Worm (Caenorhabditis elegans) whole organism, L1 larva: ENCODE data around the gene jun-1.

ENCODE experiments used
- C16A3.4 ChIP-seq: fragments of 150-350 bp; optimal IDR thresholded peaks from 2 replicates; lab custom pipeline; 2014; ENCODE audit warnings: missing biosample characterization, missing genetic modification characterization
- C34B4.2 ChIP-seq: sonication (generic microtip); optimal IDR thresholded peaks from 2 replicates; lab custom pipeline; 2017; ENCODE audit warnings: mild to moderate bottlenecking, missing genetic modification characterization, missing compliant biosample characterization
- F16B12.6 ChIP-seq: fragments of 150-350 bp; optimal IDR thresholded peaks from 2 replicates; lab custom pipeline; 2014; ENCODE audit warnings: missing biosample characterization, missing genetic modification characterization
- Y116A8C.19 ChIP-seq: sonication (generic microtip); optimal IDR thresholded peaks from 2 replicates; lab custom pipeline; 2016; ENCODE audit warnings: missing compliant biosample characterization, missing genetic modification characterization, borderline replicate concordance
- aha-1 ChIP-seq: fragments of 150-350 bp; optimal IDR thresholded peaks from 2 replicates; lab custom pipeline; 2014; ENCODE audit warnings: missing biosample characterization, missing genetic modification characterization
- aly-2 ChIP-seq: fragments of 150-350 bp; optimal IDR thresholded peaks from 2 replicates; lab custom pipeline; 2014; ENCODE audit warnings: missing biosample characterization, missing genetic modification characterization
- ama-1 ChIP-seq: fragments of 150-350 bp; optimal IDR thresholded peaks from 2 replicates; lab custom pipeline; 2014
- blmp-1 ChIP-seq: fragments of 150-350 bp; optimal IDR thresholded peaks from 2 replicates; lab custom pipeline; 2014; ENCODE audit warnings: missing biosample characterization, missing genetic modification characterization
- ceh-63 ChIP-seq: fragments of 200-800 bp; sonication (Bioruptor generic); optimal IDR thresholded peaks from 2 replicates; lab custom pipeline; 2018; ENCODE audit warnings: mild to moderate bottlenecking, missing genetic modification characterization, missing compliant biosample characterization
- ceh-8 ChIP-seq: fragments of 200-800 bp; sonication (Bioruptor generic); optimal IDR thresholded peaks from 2 replicates; lab custom pipeline; 2018; ENCODE audit warnings: mild to moderate bottlenecking, missing genetic modification characterization, moderate library complexity, missing compliant biosample characterization
- ceh-82 ChIP-seq, 3 experiments: fragments of 150-350 bp in 1 of 3; sonication (generic microtip) in 2 of 3; optimal IDR thresholded peaks; 2 replicates each; lab custom pipeline; 2014 to 2017; ENCODE audit warnings: missing biosample characterization in 3 of 3, missing genetic modification characterization in 3 of 3
- ceh-90 ChIP-seq: sonication (generic microtip); optimal IDR thresholded peaks from 2 replicates; lab custom pipeline; 2016; ENCODE audit warnings: missing genetic modification characterization, missing compliant biosample characterization
- ces-1 ChIP-seq: fragments of 150-350 bp; optimal IDR thresholded peaks from 2 replicates; lab custom pipeline; 2014; ENCODE audit warnings: missing biosample characterization, missing genetic modification reagents, missing genetic modification characterization
- dsc-1 ChIP-seq: sonication (generic microtip); optimal IDR thresholded peaks from 2 replicates; lab custom pipeline; 2016; ENCODE audit warnings: mild to moderate bottlenecking, missing genetic modification characterization, missing compliant biosample characterization
- efl-3 ChIP-seq: fragments of 200-800 bp; sonication (Bioruptor generic); optimal IDR thresholded peaks from 2 replicates; lab custom pipeline; 2018; ENCODE audit warnings: mild to moderate bottlenecking, missing genetic modification characterization, missing compliant biosample characterization
- egl-13 ChIP-seq: sonication (generic microtip); optimal IDR thresholded peaks from 2 replicates; lab custom pipeline; 2016; ENCODE audit warnings: missing genotype, missing genetic modification reagents, missing genetic modification characterization, missing compliant biosample characterization
- fkh-10 ChIP-seq: sonication (generic microtip); optimal IDR thresholded peaks from 2 replicates; lab custom pipeline; 2017; ENCODE audit warnings: missing biosample characterization, missing genetic modification reagents, missing genetic modification characterization
- fkh-4 ChIP-seq: sonication (generic microtip); optimal IDR thresholded peaks from 2 replicates; lab custom pipeline; 2016; ENCODE audit warnings: missing compliant biosample characterization, missing genetic modification characterization, borderline replicate concordance
- grh-1 ChIP-seq: fragments of 200-800 bp; sonication (Bioruptor generic); IDR thresholded peaks from 2 replicates; pipeline ENCODE4 v1.3.6; 2022; ENCODE audit warnings: missing genetic modification reagents, missing genetic modification characterization, missing compliant biosample characterization
- hlh-4 ChIP-seq: sonication (generic microtip); optimal IDR thresholded peaks from 2 replicates; lab custom pipeline; 2016; ENCODE audit warnings: mild to moderate bottlenecking, missing genetic modification characterization, missing compliant biosample characterization
- irx-1 ChIP-seq: sonication (generic microtip); optimal IDR thresholded peaks from 2 replicates; lab custom pipeline; 2016; ENCODE audit warnings: missing genetic modification characterization, missing compliant biosample characterization
- jun-1 ChIP-seq: fragments of 150-350 bp; optimal IDR thresholded peaks from 2 replicates; lab custom pipeline; 2014; ENCODE audit warnings: missing biosample characterization, missing genetic modification reagents, missing genetic modification characterization
- lin-13 ChIP-seq: fragments of 150-350 bp; optimal IDR thresholded peaks from 2 replicates; lab custom pipeline; 2014; ENCODE audit warnings: missing biosample characterization, missing genetic modification reagents, missing genetic modification characterization
- lin-14 ChIP-seq: fragments of 200-800 bp; sonication (Bioruptor generic); optimal IDR thresholded peaks from 2 replicates; lab custom pipeline; 2018; ENCODE audit warnings: mild to moderate bottlenecking, missing genetic modification characterization, moderate library complexity, missing compliant biosample characterization
- lin-15B ChIP-seq: fragments of 150-350 bp; sonication (generic microtip); optimal IDR thresholded peaks from 3 replicates; lab custom pipeline; 2014; ENCODE audit warnings: missing biosample characterization, missing genetic modification characterization
- mab-9 ChIP-seq: fragments of 200-800 bp; sonication (Bioruptor generic); IDR thresholded peaks from 2 replicates; pipeline ENCODE4 v1.3.6; 2022; ENCODE audit warnings: missing genetic modification reagents, missing genetic modification characterization, missing compliant biosample characterization
- mdl-1 ChIP-seq, 2 experiments: fragments of 150-350 bp; optimal IDR thresholded peaks; 2 replicates each; lab custom pipeline; 2014 to 2017; ENCODE audit warnings: missing biosample characterization in 2 of 2, missing genetic modification characterization in 2 of 2, inconsistent platforms in 1 of 2
- mef-2 ChIP-seq: fragments of 150-350 bp; optimal IDR thresholded peaks from 2 replicates; lab custom pipeline; 2014; ENCODE audit warnings: missing biosample characterization, missing genetic modification characterization
- mep-1 ChIP-seq: fragments of 150-350 bp; optimal IDR thresholded peaks from 2 replicates; lab custom pipeline; 2014; ENCODE audit warnings: missing biosample characterization, missing genetic modification characterization
- nhr-11 ChIP-seq: fragments of 150-350 bp; optimal IDR thresholded peaks from 2 replicates; lab custom pipeline; 2014; ENCODE audit warnings: missing biosample characterization, missing genetic modification characterization
- nhr-12 ChIP-seq: sonication (generic microtip); optimal IDR thresholded peaks from 2 replicates; lab custom pipeline; 2017; ENCODE audit warnings: missing biosample characterization, missing genetic modification characterization
- nhr-19 ChIP-seq: fragments of 200-800 bp; sonication (Bioruptor generic); conservative IDR thresholded peaks from 2 replicates; pipeline ENCODE4 v1.3.6; 2022; ENCODE audit warnings: missing genetic modification characterization, missing compliant biosample characterization
- nhr-20 ChIP-seq: sonication (generic microtip); optimal IDR thresholded peaks from 2 replicates; lab custom pipeline; 2016; ENCODE audit warnings: mild to moderate bottlenecking, missing genetic modification characterization, missing compliant biosample characterization
- nhr-28 ChIP-seq: fragments of 150-350 bp; optimal IDR thresholded peaks from 2 replicates; lab custom pipeline; 2014; ENCODE audit warnings: missing biosample characterization, missing genetic modification characterization
- nhr-71 ChIP-seq: sonication (generic microtip); optimal IDR thresholded peaks from 2 replicates; lab custom pipeline; 2016; ENCODE audit warnings: mild to moderate bottlenecking, missing genetic modification characterization, moderate library complexity, missing compliant biosample characterization
- nhr-76 ChIP-seq: sonication (generic microtip); optimal IDR thresholded peaks from 2 replicates; lab custom pipeline; 2017; ENCODE audit warnings: missing biosample characterization, missing genetic modification characterization
- nhr-77 ChIP-seq: fragments of 150-350 bp; optimal IDR thresholded peaks from 2 replicates; lab custom pipeline; 2014; ENCODE audit warnings: missing biosample characterization, missing genetic modification characterization
- nhr-84 ChIP-seq: sonication (generic microtip); optimal IDR thresholded peaks from 2 replicates; lab custom pipeline; 2017; ENCODE audit warnings: missing biosample characterization, missing genetic modification characterization
- nhr-90 ChIP-seq: sonication (generic microtip); optimal IDR thresholded peaks from 2 replicates; lab custom pipeline; 2016; ENCODE audit warnings: mild to moderate bottlenecking, missing genetic modification characterization, missing compliant biosample characterization; ENCODE audit not compliant: poor library complexity
- pag-3 ChIP-seq: sonication (generic microtip); optimal IDR thresholded peaks from 2 replicates; lab custom pipeline; 2017; ENCODE audit warnings: missing genetic modification characterization, mild to moderate bottlenecking, missing compliant biosample characterization, antibody characterized with exemption, borderline replicate concordance; ENCODE audit not compliant: insufficient read depth
- pqm-1 ChIP-seq: sonication (generic microtip); optimal IDR thresholded peaks from 3 replicates; lab custom pipeline; 2017; ENCODE audit warnings: missing biosample characterization, missing genetic modification characterization
- snpc-4 ChIP-seq: fragments of 150-350 bp; optimal IDR thresholded peaks from 2 replicates; lab custom pipeline; 2014; ENCODE audit warnings: missing biosample characterization, missing genetic modification characterization
- snu-23 ChIP-seq: sonication (generic microtip); optimal IDR thresholded peaks from 2 replicates; lab custom pipeline; 2016; ENCODE audit warnings: missing genetic modification characterization, missing compliant biosample characterization
- sox-4 ChIP-seq: sonication (generic microtip); optimal IDR thresholded peaks from 2 replicates; lab custom pipeline; 2016; ENCODE audit warnings: missing genetic modification characterization, missing compliant biosample characterization
- sptf-1 ChIP-seq: fragments of 150-350 bp; optimal IDR thresholded peaks from 2 replicates; lab custom pipeline; 2014; ENCODE audit warnings: missing biosample characterization, missing genetic modification characterization
- tbx-2 ChIP-seq: sonication (generic microtip); optimal IDR thresholded peaks from 2 replicates; lab custom pipeline; 2016; ENCODE audit warnings: missing genetic modification characterization, missing compliant biosample characterization
- tlp-1 ChIP-seq: fragments of 150-350 bp; optimal IDR thresholded peaks from 2 replicates; lab custom pipeline; 2014; ENCODE audit warnings: missing biosample characterization, missing genetic modification characterization
- unc-130 ChIP-seq: fragments of 150-350 bp; optimal IDR thresholded peaks from 2 replicates; lab custom pipeline; 2017; ENCODE audit warnings: missing biosample characterization, missing genetic modification characterization, inconsistent platforms
- unc-30 ChIP-seq: sonication (generic microtip); optimal IDR thresholded peaks from 2 replicates; lab custom pipeline; 2017; ENCODE audit warnings: missing biosample characterization, missing genetic modification characterization
- unc-62 ChIP-seq: fragments of 150-350 bp; optimal IDR thresholded peaks from 2 replicates; lab custom pipeline; 2014; ENCODE audit warnings: missing biosample characterization, missing genetic modification reagents, missing genetic modification characterization
- unc-86 ChIP-seq: sonication (generic microtip); optimal IDR thresholded peaks from 2 replicates; lab custom pipeline; 2016; ENCODE audit warnings: missing genetic modification characterization, missing compliant biosample characterization
- unc-98 ChIP-seq: fragments of 200-800 bp; sonication (Bioruptor generic); IDR thresholded peaks from 2 replicates; pipeline ENCODE4 v1.3.6; 2022; ENCODE audit warnings: missing genetic modification characterization, missing compliant biosample characterization
- vab-15 ChIP-seq: sonication (generic microtip); optimal IDR thresholded peaks from 2 replicates; lab custom pipeline; 2017; ENCODE audit warnings: missing genotype, mild to moderate bottlenecking, missing genetic modification characterization, missing compliant biosample characterization
- zip-4 ChIP-seq: fragments of 200-800 bp; sonication (Bioruptor generic); optimal IDR thresholded peaks from 2 replicates; lab custom pipeline; 2018; ENCODE audit warnings: mild to moderate bottlenecking, missing genetic modification characterization, moderate library complexity, missing compliant biosample characterization
- ztf-11 ChIP-seq, 2 experiments: sonication (generic microtip); optimal IDR thresholded peaks; 2 replicates each; lab custom pipeline; 2016 to 2017; ENCODE audit warnings: missing genetic modification characterization in 2 of 2, missing biosample characterization in 1 of 2, missing compliant biosample characterization in 1 of 2

Gene jun-1

ce11 chrII:9161023-9161422 lies 48.1 kb downstream of the jun-1 start, which contains the start of gene rhy-1:
Gene rhy-1, plus strand, starts transcription at chrII:9161379.
- TF ChIP-seq unc-130 (tag; lab: Kevin White, UChicago) (no peak), snpc-4 (no peak), sptf-1 (tag; lab: Kevin White, UChicago) (no peak), nhr-12 (tag; lab: Kevin White, UChicago) (no peak), unc-98 (no peak), unc-30 (tag; lab: Kevin White, UChicago) (no peak), nhr-71 (peak; percentile 51), nhr-77 (tag; lab: Kevin White, UChicago) (no peak), ceh-8 (no peak), C34B4.2 (no peak), tlp-1 (tag; lab: Kevin White, UChicago) (no peak), C16A3.4 (tag; lab: Kevin White, UChicago) (no peak), egl-13 (tag; lab: Kevin White, UChicago) (no peak), aly-2 (tag; lab: Kevin White, UChicago) (no peak), unc-86 (no peak), fkh-4 (tag; lab: Kevin White, UChicago) (no peak), pqm-1 (tag; lab: Kevin White, UChicago) (no peak), irx-1 (tag; lab: Kevin White, UChicago) (no peak), nhr-11 (tag; lab: Kevin White, UChicago) (no peak), F16B12.6 (tag; lab: Kevin White, UChicago) (no peak), fkh-10 (GFP tag; lab: Kevin White, UChicago) (no peak), lin-15B (tag; lab: Kevin White, UChicago) (no peak), ama-1 (no peak), sox-4 (tag; lab: Kevin White, UChicago) (no peak), blmp-1 (peak; percentile 2), zip-4 (GFP tag; lab: Kevin White, UChicago) (no peak), nhr-76 (tag; lab: Kevin White, UChicago) (no peak), jun-1 (tag; lab: Kevin White, UChicago) (no peak), nhr-84 (tag; lab: Kevin White, UChicago) (no peak), vab-15 (no peak), mep-1 (no peak), ceh-63 (no peak), nhr-19 (GFP tag; lab: Robert Waterston, UW) (no peak), hlh-4 (tag; lab: Kevin White, UChicago) (no peak), nhr-90 (tag; lab: Kevin White, UChicago) (peak; percentile 53), nhr-20 (tag; lab: Kevin White, UChicago) (peak; percentile 76), dsc-1 (tag; lab: Kevin White, UChicago) (no peak), mab-9 (GFP tag; lab: Robert Waterston, UW) (no peak), ceh-82 (tag; optimal IDR thresholded peaks at IDR 0.05; lab: Kevin White, UChicago) (no peak), Y116A8C.19 (tag; lab: Kevin White, UChicago) (no peak), mef-2 (tag; lab: Kevin White, UChicago) (no peak), efl-3 (GFP tag; lab: Kevin White, UChicago) (no peak), lin-13 (GFP tag; lab: Kevin White, UChicago) (no peak), unc-62 (GFP tag; lab: Kevin White, UChicago) (no peak), tbx-2 (tag; lab: Kevin White, UChicago) (no peak), lin-14 (GFP tag; lab: Kevin White, UChicago) (peak; percentile 27), grh-1 (GFP tag; lab: Robert Waterston, UW) (0 out of 2 replicates have a peak, but pooled peaks have one; percentile 20), mdl-1 (tag; optimal IDR thresholded peaks at IDR 0.05; lab: Kevin White, UChicago) (no peak), nhr-28 (tag; lab: Kevin White, UChicago) (no peak), ceh-90 (tag; lab: Kevin White, UChicago) (no peak), snu-23 (GFP tag; lab: Kevin White, UChicago) (peak; percentile 25), ztf-11 (tag; optimal IDR thresholded peaks at IDR 0.05; lab: Kevin White, UChicago) (no peak), ces-1 (GFP tag; lab: Kevin White, UChicago) (no peak), aha-1 (tag; lab: Kevin White, UChicago) (no peak), pag-3 (no peak)
